Worm (Caenorhabditis elegans) whole organism, young adult: ENCODE data around the gene K01A12.2.

Source experiments
- B0019.2 ChIP-seq: fragments of 200-800 bp; sonication (Bioruptor generic); conservative IDR thresholded peaks from 2 replicates; pipeline ENCODE4 v1.3.6; 2022; ENCODE audit warnings: missing genetic modification reagents, missing genetic modification characterization, missing compliant biosample characterization
- B0261.1 ChIP-seq: sonication (generic microtip); optimal IDR thresholded peaks from 2 replicates; lab custom pipeline; 2016; ENCODE audit warnings: mild to moderate bottlenecking, missing genetic modification characterization, moderate library complexity, missing compliant biosample characterization
- D2030.7 ChIP-seq: fragments of 200-800 bp; sonication (Bioruptor generic); IDR thresholded peaks from 2 replicates; pipeline ENCODE4 v1.3.6; 2022; ENCODE audit warnings: missing genetic modification reagents, missing genetic modification characterization, missing compliant biosample characterization
- F39B2.1 ChIP-seq: fragments of 200-800 bp; sonication (Bioruptor generic); IDR thresholded peaks from 2 replicates; pipeline ENCODE4 v1.3.6; 2022; ENCODE audit warnings: missing genetic modification reagents, missing genetic modification characterization, missing compliant biosample characterization
- F49E8.2 ChIP-seq: sonication (generic microtip); optimal IDR thresholded peaks from 3 replicates; lab custom pipeline; 2017; ENCODE audit warnings: missing genetic modification characterization, mild to moderate bottlenecking, missing compliant biosample characterization, antibody characterized with exemption, moderate library complexity; ENCODE audit not compliant: insufficient read depth
- K11D2.4 ChIP-seq: fragments of 200-800 bp; sonication (Bioruptor generic); IDR thresholded peaks from 2 replicates; pipeline ENCODE4 v1.3.6; 2022; ENCODE audit warnings: missing genetic modification reagents, missing genetic modification characterization, missing compliant biosample characterization
- T26A5.8 ChIP-seq: sonication (generic microtip); optimal IDR thresholded peaks from 2 replicates; lab custom pipeline; 2016; ENCODE audit warnings: missing genetic modification characterization, missing compliant biosample characterization
- Y53G8AR.9 ChIP-seq: fragments of 200-800 bp; sonication (Bioruptor generic); conservative IDR thresholded peaks from 2 replicates; pipeline ENCODE4 v1.3.6; 2022; ENCODE audit warnings: missing genetic modification reagents, missing genetic modification characterization, missing compliant biosample characterization
- Y79H2A.3 ChIP-seq: fragments of 200-800 bp; sonication (Bioruptor generic); conservative IDR thresholded peaks from 2 replicates; pipeline ENCODE4 v1.3.6; 2022; ENCODE audit warnings: missing genetic modification reagents, missing genetic modification characterization, missing compliant biosample characterization
- aptf-3 ChIP-seq: fragments of 200-800 bp; sonication (Bioruptor generic); IDR thresholded peaks from 2 replicates; pipeline ENCODE4 v1.3.6; 2022; ENCODE audit warnings: missing genetic modification characterization, missing compliant biosample characterization
- atf-7 ChIP-seq: sonication (generic microtip); optimal IDR thresholded peaks from 2 replicates; lab custom pipeline; 2017; ENCODE audit warnings: mild to moderate bottlenecking, missing genetic modification characterization, missing compliant biosample characterization
- athp-1 ChIP-seq: sonication (generic microtip); optimal IDR thresholded peaks from 2 replicates; lab custom pipeline; 2017; ENCODE audit warnings: mild to moderate bottlenecking, missing genetic modification characterization, missing compliant biosample characterization
- attf-5 ChIP-seq: fragments of 200-800 bp; sonication (Bioruptor generic); optimal IDR thresholded peaks from 2 replicates; lab custom pipeline; 2018; ENCODE audit warnings: mild to moderate bottlenecking, missing genetic modification characterization, missing compliant biosample characterization
- attf-6 ChIP-seq: fragments of 200-800 bp; sonication (Bioruptor generic); IDR thresholded peaks from 2 replicates; pipeline ENCODE4 v1.3.6; 2022; ENCODE audit warnings: missing genetic modification reagents, missing genetic modification characterization, missing compliant biosample characterization
- ceh-27 ChIP-seq: fragments of 200-800 bp; sonication (Bioruptor generic); optimal IDR thresholded peaks from 2 replicates; lab custom pipeline; 2018; ENCODE audit warnings: mild to moderate bottlenecking, missing genetic modification characterization, moderate library complexity, missing compliant biosample characterization
- ceh-79 ChIP-seq: sonication (generic microtip); optimal IDR thresholded peaks from 2 replicates; lab custom pipeline; 2017; ENCODE audit warnings: mild to moderate bottlenecking, missing genetic modification characterization, missing compliant biosample characterization
- chd-7 ChIP-seq: sonication (generic microtip); optimal IDR thresholded peaks from 2 replicates; lab custom pipeline; 2016; ENCODE audit warnings: mild to moderate bottlenecking, missing genetic modification characterization, moderate library complexity, missing compliant biosample characterization
- egl-18 ChIP-seq: fragments of 200-800 bp; sonication (Bioruptor generic); IDR thresholded peaks from 2 replicates; pipeline ENCODE4 v1.3.6; 2022; ENCODE audit warnings: missing genetic modification reagents, missing genetic modification characterization, missing compliant biosample characterization
- ekl-4 ChIP-seq: fragments of 200-800 bp; sonication (Bioruptor generic); IDR thresholded peaks from 2 replicates; pipeline ENCODE4 v1.3.6; 2022; ENCODE audit warnings: missing genetic modification reagents, missing genetic modification characterization, missing compliant biosample characterization
- fkh-3 ChIP-seq: sonication (generic microtip); optimal IDR thresholded peaks from 2 replicates; lab custom pipeline; 2016; ENCODE audit warnings: mild to moderate bottlenecking, missing genetic modification characterization, missing compliant biosample characterization
- him-1 ChIP-seq: sonication (generic microtip); optimal IDR thresholded peaks from 2 replicates; lab custom pipeline; 2016; ENCODE audit warnings: missing genotype, missing genetic modification reagents, missing genetic modification characterization, missing compliant biosample characterization
- hlh-26 ChIP-seq: fragments of 200-800 bp; sonication (Bioruptor generic); conservative IDR thresholded peaks from 2 replicates; pipeline ENCODE4 v1.3.6; 2022; ENCODE audit warnings: missing genetic modification reagents, missing genetic modification characterization, missing compliant biosample characterization
- hmg-1.2 ChIP-seq: fragments of 200-800 bp; sonication (Bioruptor generic); IDR thresholded peaks from 2 replicates; pipeline ENCODE4 v1.3.6; 2022; ENCODE audit warnings: missing genetic modification reagents, missing genetic modification characterization, missing compliant biosample characterization
- hmg-20 ChIP-seq: fragments of 200-800 bp; sonication (Bioruptor generic); IDR thresholded peaks from 2 replicates; pipeline ENCODE4 v1.3.6; 2022; ENCODE audit warnings: missing genetic modification reagents, missing genetic modification characterization, missing compliant biosample characterization
- hrde-1 ChIP-seq: sonication (generic microtip); optimal IDR thresholded peaks from 2 replicates; lab custom pipeline; 2016; ENCODE audit warnings: missing genetic modification characterization, mild to moderate bottlenecking, missing compliant biosample characterization, moderate library complexity, missing genotype, missing genetic modification reagents, borderline replicate concordance
- hsf-1 ChIP-seq: fragments of 200-800 bp; sonication (Bioruptor generic); IDR thresholded peaks from 2 replicates; pipeline ENCODE4 v1.3.6; 2022; ENCODE audit warnings: missing genetic modification reagents, missing genetic modification characterization, missing compliant biosample characterization
- lag-1 ChIP-seq: fragments of 200-800 bp; sonication (Bioruptor generic); IDR thresholded peaks from 2 replicates; pipeline ENCODE4 v1.3.6; 2022; ENCODE audit warnings: missing genetic modification reagents, missing genetic modification characterization, missing compliant biosample characterization
- lin-35 ChIP-seq, 3 experiments: fragments of 150-350 bp in 2 of 3; sonication (generic microtip) in 1 of 3; optimal IDR thresholded peaks; 2 replicates each; lab custom pipeline; 2014 to 2018; ENCODE audit warnings: missing biosample characterization in 3 of 3, missing genetic modification characterization in 3 of 3, missing genetic modification reagents in 3 of 3
- madf-10 ChIP-seq: sonication (generic microtip); optimal IDR thresholded peaks from 2 replicates; lab custom pipeline; 2016; ENCODE audit warnings: mild to moderate bottlenecking, missing genetic modification characterization, missing compliant biosample characterization
- madf-3 ChIP-seq: fragments of 200-800 bp; sonication (Bioruptor generic); IDR thresholded peaks from 2 replicates; pipeline ENCODE4 v1.3.6; 2022; ENCODE audit warnings: missing genetic modification reagents, missing genetic modification characterization, missing compliant biosample characterization
- mel-28 ChIP-seq: sonication (generic microtip); optimal IDR thresholded peaks from 2 replicates; lab custom pipeline; 2016; ENCODE audit warnings: borderline replicate concordance, mild to moderate bottlenecking, missing genetic modification characterization, missing compliant biosample characterization
- mes-4 ChIP-seq: sonication (generic microtip); optimal IDR thresholded peaks from 2 replicates; lab custom pipeline; 2016; ENCODE audit warnings: missing genotype, missing genetic modification characterization, missing compliant biosample characterization
- nhr-120 ChIP-seq: fragments of 200-800 bp; sonication (Bioruptor generic); IDR thresholded peaks from 2 replicates; pipeline ENCODE4 v1.3.6; 2022; ENCODE audit warnings: missing genetic modification characterization, missing compliant biosample characterization
- nhr-27 ChIP-seq: fragments of 200-800 bp; sonication (Bioruptor generic); optimal IDR thresholded peaks from 2 replicates; lab custom pipeline; 2018; ENCODE audit warnings: mild to moderate bottlenecking, missing genetic modification characterization, moderate library complexity, missing compliant biosample characterization
- nhr-90 ChIP-seq: sonication (generic microtip); optimal IDR thresholded peaks from 2 replicates; lab custom pipeline; 2016; ENCODE audit warnings: missing genotype, mild to moderate bottlenecking, missing genetic modification characterization, missing compliant biosample characterization
- pha-4 ChIP-seq: fragments of 150-350 bp; sonication (generic microtip); optimal IDR thresholded peaks from 2 replicates; lab custom pipeline; 2014; ENCODE audit warnings: missing biosample characterization, missing genetic modification reagents, missing genetic modification characterization
- rcor-1 ChIP-seq: fragments of 200-800 bp; sonication (Bioruptor generic); IDR thresholded peaks from 2 replicates; pipeline ENCODE4 v1.3.6; 2022; ENCODE audit warnings: missing genetic modification reagents, missing genetic modification characterization, missing compliant biosample characterization
- rec-8 ChIP-seq, 2 experiments: sonication (generic microtip); optimal IDR thresholded peaks; 2 replicates each; lab custom pipeline; 2016; ENCODE audit warnings: mild to moderate bottlenecking in 2 of 2, missing genetic modification characterization in 2 of 2, missing genetic modification reagents in 2 of 2, missing genotype in 2 of 2, missing biosample characterization in 1 of 2, missing compliant biosample characterization in 1 of 2, moderate library complexity in 1 of 2
- rpc-1 ChIP-seq, 2 experiments: fragments of 150-350 bp in 1 of 2; sonication (generic microtip) in 1 of 2; optimal IDR thresholded peaks; 2 replicates each; lab custom pipeline; 2014 to 2018; ENCODE audit warnings: missing biosample characterization in 1 of 2, missing genetic modification characterization in 1 of 2, missing genetic modification reagents in 1 of 2, missing genotype in 1 of 2
- snpc-1.1 ChIP-seq: sonication (generic microtip); optimal IDR thresholded peaks from 2 replicates; lab custom pipeline; 2017; ENCODE audit warnings: missing genetic modification characterization, mild to moderate bottlenecking, missing compliant biosample characterization, antibody characterized with exemption, moderate library complexity, missing genotype, missing genetic modification reagents; ENCODE audit not compliant: insufficient read depth
- unc-62 ChIP-seq: fragments of 150-350 bp; optimal IDR thresholded peaks from 2 replicates; lab custom pipeline; 2014; ENCODE audit warnings: missing biosample characterization, missing genetic modification reagents, missing genetic modification characterization
- zfh-2 ChIP-seq: fragments of 200-800 bp; sonication (Bioruptor generic); conservative IDR thresholded peaks from 2 replicates; pipeline ENCODE4 v1.3.6; 2022; ENCODE audit warnings: missing genetic modification reagents, missing genetic modification characterization, missing compliant biosample characterization
- zim-3 ChIP-seq: sonication (generic microtip); optimal IDR thresholded peaks from 2 replicates; lab custom pipeline; 2017; ENCODE audit warnings: mild to moderate bottlenecking, missing genetic modification characterization, moderate library complexity, missing compliant biosample characterization
- ztf-26 ChIP-seq: sonication (generic microtip); optimal IDR thresholded peaks from 2 replicates; lab custom pipeline; 2017; ENCODE audit warnings: missing genetic modification characterization, missing compliant biosample characterization
- ztf-3 ChIP-seq: fragments of 200-800 bp; sonication (Bioruptor generic); optimal IDR thresholded peaks from 2 replicates; lab custom pipeline; 2018; ENCODE audit warnings: mild to moderate bottlenecking, missing genetic modification characterization, missing compliant biosample characterization

The K01A12.2 gene

DNA sequence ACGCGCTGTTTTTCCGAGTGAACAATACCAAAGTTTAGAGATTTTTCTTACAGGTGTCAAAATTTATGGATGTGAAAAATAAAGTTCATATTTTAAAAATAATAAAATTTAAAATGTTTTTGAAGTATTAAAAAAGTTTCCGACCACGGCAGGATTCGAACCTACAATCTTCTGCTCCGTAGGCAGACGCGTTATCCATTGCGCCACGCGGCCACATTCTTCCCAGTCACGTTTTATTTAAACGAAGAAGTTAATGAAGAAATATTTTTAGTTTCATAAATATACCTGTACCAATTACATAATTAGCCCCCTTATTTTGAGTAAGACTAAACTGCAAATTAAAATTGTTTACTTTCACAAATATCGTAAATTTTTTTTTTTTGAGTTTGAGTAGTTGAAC is 27.5 kb downstream of the K01A12.2 start (continued):
- TF ChIP-seq pha-4 (tag; lab: Kevin White, UChicago), result no peak
- TF ChIP-seq fkh-3 (tag; lab: Kevin White, UChicago), result no peak
- TF ChIP-seq B0261.1, result peak; percentile 86
- TF ChIP-seq nhr-27 (tag; lab: Kevin White, UChicago), result no peak
- TF ChIP-seq Y53G8AR.9 (GFP tag; lab: Robert Waterston, UW), result no peak
- no peak for TF ChIP-seq aptf-3 (GFP tag; lab: Robert Waterston, UW)
- TF ChIP-seq K11D2.4 (GFP tag; lab: Robert Waterston, UW), result no peak
- no peak for TF ChIP-seq hlh-26
- TF ChIP-seq lin-35 (GFP tag; optimal IDR thresholded peaks at IDR 0.05; lab: Kevin White, UChicago), result peak in 1 of 3 experiments; percentile 61
- no peak for TF ChIP-seq F49E8.2 (tag; lab: Kevin White, UChicago)
- no peak for TF ChIP-seq ztf-26 (tag; lab: Kevin White, UChicago)
- no peak for TF ChIP-seq ekl-4 (GFP tag; lab: Robert Waterston, UW)
- TF ChIP-seq zim-3 (tag; lab: Kevin White, UChicago), result no peak
- peak; percentile 77; the same call in 1 of the 2 replicates for TF ChIP-seq D2030.7 (GFP tag; lab: Robert Waterston, UW)
- TF ChIP-seq lag-1, result no peak
- TF ChIP-seq F39B2.1 (GFP tag; lab: Robert Waterston, UW), result no peak
- no peak for TF ChIP-seq zfh-2 (GFP tag; lab: Robert Waterston, UW)
- peak; percentile 92 for TF ChIP-seq rpc-1 (optimal IDR thresholded peaks at IDR 0.05; lab: Kevin White, UChicago)
- peak; percentile 98 for TF ChIP-seq rpc-1 (tag; optimal IDR thresholded peaks at IDR 0.05; lab: Kevin White, UChicago)
- no peak for TF ChIP-seq egl-18 (GFP tag; lab: Robert Waterston, UW)
- TF ChIP-seq T26A5.8 (tag; lab: Kevin White, UChicago), result no peak
- TF ChIP-seq, all 124 proteins: peak for 42

DNA sequence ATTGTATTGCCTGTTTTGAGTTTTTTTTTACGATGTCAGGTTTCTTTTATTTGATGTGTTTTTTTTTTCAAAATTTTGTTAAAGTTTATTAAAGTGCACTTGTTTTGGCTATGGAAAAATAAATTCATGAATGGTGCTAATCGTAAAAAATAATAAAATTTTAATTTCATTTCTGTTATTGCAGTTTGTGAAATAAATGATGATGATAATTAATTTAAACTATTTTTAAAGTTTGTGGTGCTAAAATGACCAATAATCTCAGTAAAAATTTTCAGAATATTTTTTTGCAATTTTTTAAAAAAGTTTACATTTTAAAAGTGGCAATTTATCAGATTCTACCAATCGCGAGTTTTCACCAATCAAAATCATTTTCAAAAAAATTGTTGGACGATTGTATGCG is 30.7 kb downstream of the K01A12.2 start, which contains the start of gene stg-2:
Gene stg-2, minus strand, starts transcription at position 101 of the 400 bp plus-strand sequence.
- no peak for TF ChIP-seq nhr-120
- TF ChIP-seq zfh-2 (GFP tag; lab: Robert Waterston, UW), result no peak
- no peak for TF ChIP-seq unc-62
- no peak for TF ChIP-seq madf-10 (tag; lab: Kevin White, UChicago)
- TF ChIP-seq hmg-20 (GFP tag; lab: Robert Waterston, UW), result no peak
- TF ChIP-seq hsf-1, result no peak
- TF ChIP-seq rcor-1 (GFP tag; lab: Robert Waterston, UW), result no peak
- no peak for TF ChIP-seq ztf-3
- no peak for TF ChIP-seq Y79H2A.3 (GFP tag; lab: Robert Waterston, UW)
- TF ChIP-seq rec-8 (tag; optimal IDR thresholded peaks at IDR 0.05; lab: Kevin White, UChicago), result no peak
- no peak for TF ChIP-seq him-1 (tag; lab: Kevin White, UChicago)
- TF ChIP-seq nhr-90 (tag; lab: Kevin White, UChicago), result no peak
- TF ChIP-seq, all 124 proteins: peak for 0

DNA sequence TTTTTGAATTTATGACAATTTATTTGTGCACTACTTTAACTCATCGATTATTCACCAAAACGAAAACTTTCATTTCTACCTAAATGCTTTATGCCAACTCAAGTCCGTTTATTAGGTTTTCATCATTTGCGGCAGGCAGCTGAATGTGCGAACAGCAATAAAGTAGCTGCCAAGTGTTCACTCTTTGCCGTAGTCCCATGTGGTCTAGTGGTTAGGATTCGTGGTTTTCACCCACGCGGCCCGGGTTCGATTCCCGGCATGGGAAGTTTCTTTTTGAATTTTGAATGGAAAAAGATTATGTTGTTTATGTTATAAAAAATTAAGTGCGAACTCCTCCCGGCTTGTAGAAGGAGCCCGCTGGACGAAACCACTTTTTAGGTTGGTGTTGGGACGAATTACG is 33.1 kb downstream of the K01A12.2 start:
- TF ChIP-seq mel-28, result no peak
- TF ChIP-seq snpc-1.1 (tag; lab: Kevin White, UChicago), result peak; percentile 55
- peak; percentile 81 for TF ChIP-seq chd-7
- peak; percentile 8 for TF ChIP-seq atf-7 (tag; lab: Kevin White, UChicago)
- peak; percentile 48 for TF ChIP-seq athp-1
- peak; percentile 49 for TF ChIP-seq ceh-27 (GFP tag; lab: Kevin White, UChicago)
- TF ChIP-seq attf-5 (GFP tag; lab: Kevin White, UChicago), result peak; percentile 66
- TF ChIP-seq F49E8.2 (tag; lab: Kevin White, UChicago), result peak; percentile 74
- TF ChIP-seq hmg-1.2 (GFP tag; lab: Robert Waterston, UW), result peak; percentile 83
- TF ChIP-seq hlh-26, result no peak
- peak; percentile 2 for TF ChIP-seq T26A5.8 (tag; lab: Kevin White, UChicago)
- TF ChIP-seq attf-6 (GFP tag; lab: Robert Waterston, UW), result peak; percentile 70; the same call in 1 of the 2 replicates
- TF ChIP-seq rec-8 (tag; optimal IDR thresholded peaks at IDR 0.05; lab: Kevin White, UChicago), result peak; percentile 85 to 91
- TF ChIP-seq hrde-1 (tag; lab: Kevin White, UChicago), result no peak
- TF ChIP-seq mes-4 (tag; lab: Kevin White, UChicago), result peak; percentile 86
- peak; percentile 35; the same call in 1 of the 2 replicates for TF ChIP-seq madf-3 (GFP tag; lab: Robert Waterston, UW)
- TF ChIP-seq B0019.2, result no peak
- peak; percentile 56 for TF ChIP-seq ceh-79 (tag; lab: Kevin White, UChicago)
